Worm (Caenorhabditis elegans): ENCODE data around the gene Y17G7B.22.
A peak's percentile ranks its signal among the peaks of the same experiment; 100 is the strongest.

Gene Y17G7B.22

ce11 chrII:12107840-12108239, 40.0 kb downstream of the Y17G7B.22 start, which contains the start of gene Y17G7B.18 (continued):
- peak; percentile 83 for TF ChIP-seq unc-86 (tag; optimal IDR thresholded peaks at IDR 0.05)
- peak; percentile 64 for TF ChIP-seq irx-1 (tag; optimal IDR thresholded peaks at IDR 0.05)
- no peak for TF ChIP-seq pag-3 (tag; optimal IDR thresholded peaks at IDR 0.05; ENCODE audit: borderline replicate concordance, insufficient read depth)
- TF ChIP-seq xbp-1 (tag; optimal IDR thresholded peaks at IDR 0.05), result peak; percentile 70
- peak; percentile 62 for TF ChIP-seq nhr-20 (tag; optimal IDR thresholded peaks at IDR 0.05)
- no peak for TF ChIP-seq lir-3 (tag; optimal IDR thresholded peaks at IDR 0.05; ENCODE audit: poor library complexity)
- no peak for TF ChIP-seq ztf-4 (tag; optimal IDR thresholded peaks at IDR 0.05)
- TF ChIP-seq aly-2 (tag; optimal IDR thresholded peaks at IDR 0.05), result peak; percentile 79
- no peak for TF ChIP-seq elt-2 (tag; optimal IDR thresholded peaks at IDR 0.05)
- TF ChIP-seq ama-1 (optimal IDR thresholded peaks at IDR 0.05), result no peak
- peak; percentile 59 for TF ChIP-seq F16B12.6 (tag; optimal IDR thresholded peaks at IDR 0.05)
- TF ChIP-seq snu-23 (GFP tag; optimal IDR thresholded peaks at IDR 0.05), result peak; percentile 80
- TF ChIP-seq hlh-4 (tag; optimal IDR thresholded peaks at IDR 0.05), result no peak
- TF ChIP-seq C16A3.4 (tag; optimal IDR thresholded peaks at IDR 0.05), result peak; percentile 67
- TF ChIP-seq unc-98 (GFP tag; IDR thresholded peaks at IDR 0.05), result no peak
- peak; percentile 51 for TF ChIP-seq blmp-1 (tag; optimal IDR thresholded peaks at IDR 0.05)
- TF ChIP-seq dpl-1 (GFP tag; optimal IDR thresholded peaks at IDR 0.05), result peak; percentile 96 to 98 (median 97)
- no peak for TF ChIP-seq pqm-1 (tag; optimal IDR thresholded peaks at IDR 0.05)
- peak; percentile 62 for TF ChIP-seq nhr-19 (GFP tag; conservative IDR thresholded peaks at IDR 0.05)
- peak; percentile 50 for TF ChIP-seq fkh-10 (GFP tag; optimal IDR thresholded peaks at IDR 0.05)
- TF ChIP-seq lin-39 (tag; optimal IDR thresholded peaks at IDR 0.05), result peak; percentile 61
- peak; percentile 53 for TF ChIP-seq fos-1 (tag; optimal IDR thresholded peaks at IDR 0.05)
- TF ChIP-seq ceh-88 (GFP tag; IDR thresholded peaks at IDR 0.05), result peak; percentile 42; the same call in 1 of the 2 replicates
- no peak for TF ChIP-seq nhr-76 (tag; optimal IDR thresholded peaks at IDR 0.05)
- no peak for TF ChIP-seq hpl-2 (GFP tag; optimal IDR thresholded peaks at IDR 0.05)

DNA sequence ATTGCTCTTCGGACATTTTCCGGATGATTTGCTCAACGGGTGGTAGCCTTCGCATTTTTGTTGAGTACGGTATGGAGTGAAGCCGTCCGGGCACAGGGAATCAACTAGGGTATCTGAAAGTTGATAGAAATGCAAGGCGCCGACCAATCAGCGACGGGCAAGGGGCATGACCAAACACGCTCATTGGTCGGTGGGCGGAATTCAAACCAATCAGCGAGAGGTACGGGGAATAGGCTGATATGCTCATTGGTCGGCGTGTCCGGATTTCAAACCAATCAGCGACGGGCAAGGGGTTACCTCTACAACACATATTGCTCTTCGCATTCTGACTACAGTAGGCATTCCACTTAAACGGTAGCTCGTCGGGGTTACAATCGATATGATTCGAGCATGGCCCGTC, 41.0 kb downstream of the Y17G7B.22 start:
- TF ChIP-seq ceh-90 (tag; optimal IDR thresholded peaks at IDR 0.05), result no peak
- no peak for TF ChIP-seq unc-86 (tag; optimal IDR thresholded peaks at IDR 0.05)
- no peak for TF ChIP-seq lir-3 (tag; optimal IDR thresholded peaks at IDR 0.05; ENCODE audit: poor library complexity)
- TF ChIP-seq sup-37 (GFP tag; optimal IDR thresholded peaks at IDR 0.05), result no peak
- TF ChIP-seq egl-27 (tag; optimal IDR thresholded peaks at IDR 0.05), result no peak
- TF ChIP-seq efl-1 (optimal IDR thresholded peaks at IDR 0.05), result no peak
- no peak for TF ChIP-seq efl-1 (GFP tag; optimal IDR thresholded peaks at IDR 0.05 in 1 of 2)

- TF ChIP-seq zip-4 (GFP tag; optimal IDR thresholded peaks at IDR 0.05) (no peak), unc-130 (tag; optimal IDR thresholded peaks at IDR 0.05) (no peak), hlh-17 (GFP tag; optimal IDR thresholded peaks at IDR 0.05; ENCODE audit: borderline replicate concordance) (no peak), nhr-47 (tag; optimal IDR thresholded peaks at IDR 0.05) (no peak), elt-2 (tag; optimal IDR thresholded peaks at IDR 0.05) (no peak), pax-3 (tag; optimal IDR thresholded peaks at IDR 0.05) (no peak), fkh-4 (tag; optimal IDR thresholded peaks at IDR 0.05; ENCODE audit: borderline replicate concordance) (no peak), snu-23 (GFP tag; optimal IDR thresholded peaks at IDR 0.05) (no peak), efl-1 (optimal IDR thresholded peaks at IDR 0.05) (no peak), efl-1 (GFP tag; optimal IDR thresholded peaks at IDR 0.05 in 1 of 2) (no peak), lin-39 (tag; optimal IDR thresholded peaks at IDR 0.05) (no peak), C34B4.2 (tag; optimal IDR thresholded peaks at IDR 0.05) (no peak), mep-1 (tag; optimal IDR thresholded peaks at IDR 0.05) (no peak)
These were observed 43.2 kb downstream of the Y17G7B.22 start for ce11 chrII:12110997-12111396.
